Worm (Caenorhabditis elegans): ENCODE measurements around the gene elp-1.

ce11 chrV:20813646-20814045 is 43.7 kb upstream of the elp-1 start:
- no peak for TF ChIP-seq flt-1 (GFP tag; IDR thresholded peaks at IDR 0.05)
- TF ChIP-seq T22C8.4 (GFP tag; IDR thresholded peaks at IDR 0.05) = no peak
- no peak for TF ChIP-seq ztf-29 (GFP tag; IDR thresholded peaks at IDR 0.05)
- TF ChIP-seq tab-1 (GFP tag; IDR thresholded peaks at IDR 0.05) = no peak
- no peak for TF ChIP-seq med-1 (GFP tag; optimal IDR thresholded peaks at IDR 0.05; ENCODE audit: insufficient read depth)
- TF ChIP-seq cog-1 (tag; optimal IDR thresholded peaks at IDR 0.05) = no peak
- no peak for TF ChIP-seq ref-1 (GFP tag; conservative IDR thresholded peaks at IDR 0.05)
- TF ChIP-seq klf-2 (GFP tag; conservative IDR thresholded peaks at IDR 0.05) = no peak
- TF ChIP-seq ztf-23 (GFP tag; IDR thresholded peaks at IDR 0.05) = no peak
